Worm (Caenorhabditis elegans): ENCODE results near the gene W02H3.3.
A peak's percentile ranks its signal among the peaks of the same experiment; 100 is the strongest.

DNA sequence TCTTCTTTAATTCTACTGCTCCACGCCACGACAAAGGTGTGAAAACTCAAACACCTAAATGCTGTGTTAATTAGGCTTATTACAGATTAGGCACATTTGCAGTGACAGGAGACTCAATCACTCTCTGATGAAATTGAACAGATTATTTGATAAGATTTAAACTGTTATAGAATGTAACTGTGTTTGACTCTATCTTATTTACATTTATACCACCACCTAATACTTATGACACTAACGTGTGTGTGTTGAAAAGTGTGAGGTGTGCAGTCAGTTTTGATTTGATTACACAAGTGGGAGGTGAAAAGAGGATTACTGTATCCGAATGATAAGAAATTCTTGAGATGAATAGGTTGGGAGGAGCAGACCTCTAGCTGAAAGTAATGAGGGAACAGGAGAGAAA is 34.3 kb upstream of the W02H3.3 start:
- TF ChIP-seq nhr-23 (tag; optimal IDR thresholded peaks at IDR 0.05) (no peak), pqm-1 (tag; optimal IDR thresholded peaks at IDR 0.05) (peak; percentile 51), nhr-67 (tag; optimal IDR thresholded peaks at IDR 0.05) (no peak), lin-39 (tag; optimal IDR thresholded peaks at IDR 0.05) (no peak), daf-12 (tag; optimal IDR thresholded peaks at IDR 0.05) (no peak), ztf-11 (tag; optimal IDR thresholded peaks at IDR 0.05) (no peak), nhr-237 (tag; optimal IDR thresholded peaks at IDR 0.05) (no peak), pha-4 (tag; optimal IDR thresholded peaks at IDR 0.05) (peak; percentile 51), unc-62 (GFP tag; optimal IDR thresholded peaks at IDR 0.05) (no peak)
